Worm (Caenorhabditis elegans): Measurements from ENCODE around the gene srab-10.
"Not testable (repeated sequence)": the region's sequence is repeated elsewhere in the genome, so short reads cannot be mapped to it uniquely, and the experiment has no call there.

Gene srab-10

ce11 chrV:3118167-3118566 lies 26.2 kb downstream of the srab-10 start, which contains the start of gene clec-210:
Gene clec-210 (plus strand): TSS chrV:3118377.
- TF ChIP-seq dao-5 (tag; optimal IDR thresholded peaks at IDR 0.05): no peak
- no peak for TF ChIP-seq W03F9.2 (tag; optimal IDR thresholded peaks at IDR 0.05)
- no peak for TF ChIP-seq him-1 (tag; optimal IDR thresholded peaks at IDR 0.05)

ce11 chrV:3114973-3115372 lies 29.4 kb downstream of the srab-10 start, which contains the start of gene Y73C8C.3:
Gene Y73C8C.3 (plus strand): TSS chrV:3115273.
- TF ChIP-seq him-1 (tag; optimal IDR thresholded peaks at IDR 0.05) (no peak), dao-5 (tag; optimal IDR thresholded peaks at IDR 0.05) (no peak), W03F9.2 (tag; optimal IDR thresholded peaks at IDR 0.05) (no peak)

- TF ChIP-seq him-1 (tag; optimal IDR thresholded peaks at IDR 0.05): no peak
- TF ChIP-seq W03F9.2 (tag; optimal IDR thresholded peaks at IDR 0.05): no peak
- no peak for TF ChIP-seq dao-5 (tag; optimal IDR thresholded peaks at IDR 0.05)
These were observed 30.6 kb downstream of the srab-10 start, which contains the start of gene Y73C8C.8 for ce11 chrV:3113751-3114150. Gene Y73C8C.8 (minus strand): TSS chrV:3113851.

DNA sequence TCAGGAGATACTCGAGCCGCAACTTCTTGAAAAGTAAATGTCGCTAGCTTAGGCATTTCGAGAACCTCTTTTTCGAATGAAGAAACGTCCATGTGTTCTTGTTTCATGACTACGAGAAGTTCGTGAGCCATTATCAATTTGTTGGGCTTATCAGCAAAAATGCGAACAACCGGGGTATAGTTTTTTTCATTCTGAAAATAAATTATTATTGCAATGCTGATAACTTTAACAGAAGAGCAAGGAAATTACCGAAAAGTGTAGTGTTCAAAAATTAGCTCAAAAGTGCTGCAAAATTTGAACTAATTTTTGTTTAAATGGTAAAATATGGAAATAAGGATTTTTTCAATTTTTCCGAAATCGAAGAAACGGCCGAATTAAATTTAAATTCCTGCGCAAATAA lies 32.2 kb downstream of the srab-10 start:
- TF ChIP-seq him-1 (tag; optimal IDR thresholded peaks at IDR 0.05): no peak
- no peak for TF ChIP-seq dao-5 (tag; optimal IDR thresholded peaks at IDR 0.05)

- TF ChIP-seq dao-5 (tag; optimal IDR thresholded peaks at IDR 0.05) (no peak), W03F9.2 (tag; optimal IDR thresholded peaks at IDR 0.05) (no peak), him-1 (tag; optimal IDR thresholded peaks at IDR 0.05) (no peak)
These were observed 36.9 kb downstream of the srab-10 start, which contains the start of gene str-68 for ce11 chrV:3107450-3107849. Gene str-68 (minus strand): TSS chrV:3107550.

DNA sequence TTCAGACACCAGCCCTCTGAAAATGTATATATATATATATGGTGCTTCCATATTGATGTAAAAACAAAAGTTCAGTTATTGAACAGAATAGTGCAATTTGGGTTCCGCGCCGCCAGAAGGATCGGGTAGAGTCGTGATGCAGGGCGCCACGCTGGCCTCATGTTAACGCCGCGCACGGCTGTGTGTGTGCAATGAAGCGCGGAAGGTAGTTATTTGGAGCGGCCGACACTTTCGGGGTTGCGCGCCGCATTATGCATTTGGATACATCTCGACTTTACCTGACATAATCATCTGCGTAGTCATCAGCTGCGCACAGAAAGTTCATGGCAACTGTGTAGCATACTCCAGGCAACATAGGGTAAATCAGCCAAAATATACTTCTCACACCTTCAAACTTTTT lies 37.6 kb downstream of the srab-10 start:
- TF ChIP-seq dao-5 (tag; optimal IDR thresholded peaks at IDR 0.05) (no peak), him-1 (tag; optimal IDR thresholded peaks at IDR 0.05) (no peak), W03F9.2 (tag; optimal IDR thresholded peaks at IDR 0.05) (no peak)

DNA sequence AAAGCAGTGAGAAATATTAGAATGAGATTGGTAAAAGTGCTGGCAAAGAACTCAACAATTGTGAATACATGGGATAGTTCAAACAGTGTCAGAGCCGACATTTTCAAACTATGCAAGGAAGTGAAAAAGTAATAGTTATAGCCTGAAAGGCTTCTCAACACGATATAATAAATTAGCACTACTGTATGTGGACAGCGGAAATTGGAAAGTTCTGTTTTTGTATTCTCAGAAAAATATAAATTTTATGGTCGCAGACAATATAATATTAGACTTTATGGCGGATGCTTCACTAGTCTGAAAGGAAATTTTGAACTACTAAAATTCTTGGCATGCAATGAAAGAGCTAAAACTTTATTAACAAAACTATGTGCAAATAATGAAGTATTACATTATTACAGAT lies 38.6 kb downstream of the srab-10 start, which contains the start of gene str-69:
str-69 (minus strand) TSS at position 101 of the 400 bp plus-strand sequence.
- TF ChIP-seq W03F9.2 (tag; optimal IDR thresholded peaks at IDR 0.05) (no peak), dao-5 (tag; optimal IDR thresholded peaks at IDR 0.05) (no peak)

ce11 chrV:3104134-3104533 lies 40.3 kb downstream of the srab-10 start, which contains the start of gene str-66:
Gene str-66 (minus strand): TSS chrV:3104234.
- TF ChIP-seq W03F9.2 (tag; optimal IDR thresholded peaks at IDR 0.05) (no peak), dao-5 (tag; optimal IDR thresholded peaks at IDR 0.05) (no peak), him-1 (tag; optimal IDR thresholded peaks at IDR 0.05) (no peak)

- not testable (repeated sequence) for TF ChIP-seq him-1, W03F9.2, dao-5 (tag; optimal IDR thresholded peaks at IDR 0.05)
These were observed 42.3 kb downstream of the srab-10 start, which contains the start of gene Y73C8C.4 for ce11 chrV:3102049-3102448. Gene Y73C8C.4 (minus strand): TSS chrV:3102149.

ce11 chrV:3100527-3100926 lies 43.9 kb downstream of the srab-10 start:
- no peak for TF ChIP-seq dao-5 (tag; optimal IDR thresholded peaks at IDR 0.05)
- no peak for TF ChIP-seq W03F9.2 (tag; optimal IDR thresholded peaks at IDR 0.05)
- no peak for TF ChIP-seq him-1 (tag; optimal IDR thresholded peaks at IDR 0.05)

DNA sequence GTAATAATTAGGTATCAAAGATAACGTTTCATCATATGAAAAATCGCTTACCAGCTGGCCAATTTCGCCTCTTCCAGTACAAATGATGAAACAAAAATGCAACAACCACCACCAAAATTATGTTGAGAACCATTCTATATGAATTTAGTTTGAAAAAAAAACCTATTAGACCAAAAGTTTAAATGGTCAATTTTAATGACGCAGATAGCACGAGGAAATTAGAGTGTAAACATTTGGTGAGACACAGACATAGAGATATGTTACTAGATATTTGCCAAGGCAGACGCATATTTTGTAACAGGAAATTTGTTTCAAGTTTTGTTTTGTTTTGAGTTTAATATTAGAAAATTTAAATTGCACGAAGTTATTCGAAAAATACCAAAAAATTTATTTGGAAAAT lies 50.0 kb downstream of the srab-10 start, which contains the start of gene cyp-33C9:
cyp-33C9 (minus strand) TSS at position 211 of the 400 bp plus-strand sequence.
- TF ChIP-seq W03F9.2 (tag; optimal IDR thresholded peaks at IDR 0.05): no peak
- no peak for TF ChIP-seq him-1 (tag; optimal IDR thresholded peaks at IDR 0.05)
- TF ChIP-seq dao-5 (tag; optimal IDR thresholded peaks at IDR 0.05): no peak
